Worm (Caenorhabditis elegans) whole organism, early embryonic: ENCODE results near the gene spp-7.

Experiments used
- B0310.2 ChIP-seq: sonication (generic microtip); optimal IDR thresholded peaks from 2 replicates; lab custom pipeline; 2016; ENCODE audit warnings: mild to moderate bottlenecking, missing genetic modification characterization, missing compliant biosample characterization
- F13C5.2 ChIP-seq: sonication (generic microtip); optimal IDR thresholded peaks from 2 replicates; lab custom pipeline; 2017; ENCODE audit warnings: mild to moderate bottlenecking, missing genetic modification characterization, inconsistent platforms, missing compliant biosample characterization
- aly-1 ChIP-seq: sonication (generic microtip); optimal IDR thresholded peaks from 2 replicates; lab custom pipeline; 2016; ENCODE audit warnings: missing genetic modification characterization, missing compliant biosample characterization
- ama-1 ChIP-seq: fragments of 150-350 bp; optimal IDR thresholded peaks from 2 replicates; lab custom pipeline; 2014
- ceh-13 ChIP-seq: fragments of 200-800 bp; sonication (Bioruptor generic); optimal IDR thresholded peaks from 2 replicates; lab custom pipeline; 2018; ENCODE audit warnings: mild to moderate bottlenecking, missing genetic modification characterization, missing compliant biosample characterization
- ceh-36 ChIP-seq: sonication (generic microtip); optimal IDR thresholded peaks from 2 replicates; lab custom pipeline; 2016; ENCODE audit warnings: missing genetic modification characterization, inconsistent platforms, missing compliant biosample characterization
- ets-7 ChIP-seq: sonication (generic microtip); optimal IDR thresholded peaks from 2 replicates; lab custom pipeline; 2016; ENCODE audit warnings: missing genotype, missing genetic modification characterization, missing compliant biosample characterization
- flt-1 ChIP-seq: fragments of 200-800 bp; sonication (Bioruptor generic); IDR thresholded peaks from 2 replicates; pipeline ENCODE4 v1.3.6; 2022; ENCODE audit warnings: missing genetic modification characterization, missing compliant biosample characterization
- hmbx-1 ChIP-seq: sonication (generic microtip); optimal IDR thresholded peaks from 2 replicates; lab custom pipeline; 2016; ENCODE audit warnings: mild to moderate bottlenecking, missing genetic modification characterization, missing compliant biosample characterization
- hmg-4 ChIP-seq: fragments of 200-800 bp; sonication (Bioruptor generic); optimal IDR thresholded peaks from 2 replicates; lab custom pipeline; 2018; ENCODE audit warnings: mild to moderate bottlenecking, missing genetic modification characterization, missing compliant biosample characterization
- hnd-1 ChIP-seq: sonication (generic microtip); optimal IDR thresholded peaks from 2 replicates; lab custom pipeline; 2016; ENCODE audit warnings: missing genetic modification characterization, missing compliant biosample characterization
- pes-1 ChIP-seq: fragments of 200-800 bp; sonication (Bioruptor generic); IDR thresholded peaks from 2 replicates; pipeline ENCODE4 v1.3.6; 2022; ENCODE audit warnings: missing genetic modification reagents, missing genetic modification characterization, missing compliant biosample characterization
- scrt-1 ChIP-seq: fragments of 200-800 bp; sonication (Bioruptor generic); IDR thresholded peaks from 2 replicates; pipeline ENCODE4 v1.3.6; 2022; ENCODE audit warnings: missing genetic modification characterization, missing compliant biosample characterization
- sea-1 ChIP-seq: fragments of 200-800 bp; sonication (Bioruptor generic); conservative IDR thresholded peaks from 2 replicates; pipeline ENCODE4 v1.3.6; 2022; ENCODE audit warnings: missing genetic modification characterization, missing compliant biosample characterization
- tbx-11 ChIP-seq: fragments of 200-800 bp; sonication (Bioruptor generic); IDR thresholded peaks from 2 replicates; pipeline ENCODE4 v1.3.6; 2022; ENCODE audit warnings: missing genetic modification characterization, missing compliant biosample characterization
- tbx-37 ChIP-seq: fragments of 200-800 bp; sonication (Bioruptor generic); conservative IDR thresholded peaks from 2 replicates; pipeline ENCODE4 v1.3.6; 2022; ENCODE audit warnings: missing genetic modification reagents, missing genetic modification characterization, missing compliant biosample characterization
- tra-4 ChIP-seq: sonication (generic microtip); optimal IDR thresholded peaks from 2 replicates; lab custom pipeline; 2017; ENCODE audit warnings: missing genetic modification characterization, missing compliant biosample characterization

spp-7 gene

DNA sequence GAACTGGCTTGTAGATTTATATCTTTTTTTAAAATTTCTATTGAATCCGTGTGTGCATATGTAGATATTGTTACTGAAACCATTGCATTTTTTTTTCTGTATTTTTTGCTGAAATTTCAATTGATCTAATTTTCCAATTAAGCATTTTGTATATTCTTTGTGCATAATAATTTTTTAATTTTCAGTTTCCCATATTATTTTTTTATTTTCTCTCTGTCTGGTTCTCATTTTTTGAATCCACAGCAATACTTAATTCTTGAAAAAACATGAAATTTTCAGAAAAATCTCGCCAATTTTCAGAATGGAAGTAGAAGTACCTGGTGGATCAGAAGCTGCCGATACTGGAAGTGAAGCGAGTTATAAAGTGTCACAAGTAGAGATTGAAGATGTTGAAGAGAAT is 49.0 kb downstream of the spp-7 start, which contains the start of gene sand-1:
sand-1 (plus strand) TSS at position 301 of the 400 bp plus-strand sequence.
- TF ChIP-seq ceh-36 (tag; lab: Kevin White, UChicago) (no peak), aly-1 (no peak), ceh-13 (GFP tag; lab: Kevin White, UChicago) (no peak), ets-7 (tag; lab: Kevin White, UChicago) (no peak), tra-4 (tag; lab: Kevin White, UChicago) (no peak), tbx-11 (GFP tag; lab: Robert Waterston, UW) (no peak), sea-1 (GFP tag; lab: Robert Waterston, UW) (no peak), scrt-1 (GFP tag; lab: Robert Waterston, UW) (no peak), hmg-4 (GFP tag; lab: Kevin White, UChicago) (no peak), flt-1 (GFP tag; lab: Robert Waterston, UW) (no peak), tbx-37 (GFP tag; lab: Robert Waterston, UW) (no peak), hmbx-1 (tag; lab: Kevin White, UChicago) (no peak), B0310.2 (no peak), F13C5.2 (tag; lab: Kevin White, UChicago) (no peak), ama-1 (lab: Kevin White, UChicago) (no peak)

- TF ChIP-seq aly-1: no peak
- no peak for TF ChIP-seq pes-1
- TF ChIP-seq ets-7 (tag; lab: Kevin White, UChicago): no peak
- TF ChIP-seq hnd-1: no peak
- no peak for TF ChIP-seq scrt-1 (GFP tag; lab: Robert Waterston, UW)
- TF ChIP-seq flt-1 (GFP tag; lab: Robert Waterston, UW): no peak
- TF ChIP-seq B0310.2: no peak
- TF ChIP-seq tra-4 (tag; lab: Kevin White, UChicago): no peak
- no peak for TF ChIP-seq ceh-36 (tag; lab: Kevin White, UChicago)
- no peak for TF ChIP-seq ceh-13 (GFP tag; lab: Kevin White, UChicago)
- TF ChIP-seq tbx-37 (GFP tag; lab: Robert Waterston, UW): no peak
- TF ChIP-seq F13C5.2 (tag; lab: Kevin White, UChicago): no peak
- no peak for TF ChIP-seq tbx-11 (GFP tag; lab: Robert Waterston, UW)
- no peak for TF ChIP-seq sea-1 (GFP tag; lab: Robert Waterston, UW)
- TF ChIP-seq ama-1 (lab: Kevin White, UChicago): no peak
- TF ChIP-seq hmbx-1 (tag; lab: Kevin White, UChicago): no peak
Measured at ce11 chrIV:5364135-5364609, 51.4 kb downstream of the spp-7 start, which contains the start of the genes hda-6 and F41H10.4. Gene hda-6 (minus strand): TSS chrIV:5364306. Gene F41H10.4 (plus strand): TSS chrIV:5364559.
